Worm (Caenorhabditis elegans) whole organism, mixed stage, embryonic: Measurements from ENCODE around the gene mrps-18A.

Source experiments
- bed-3 ChIP-seq: fragments of 200-800 bp; sonication (Bioruptor generic); optimal IDR thresholded peaks from 3 replicates; lab custom pipeline; 2018; ENCODE audit warnings: mild to moderate bottlenecking, missing genetic modification characterization, moderate library complexity, missing compliant biosample characterization
- blmp-1 ChIP-seq: fragments of 150-350 bp; optimal IDR thresholded peaks from 2 replicates; lab custom pipeline; 2014; ENCODE audit warnings: missing biosample characterization, missing genetic modification characterization
- ceh-39 ChIP-seq: fragments of 150-350 bp; optimal IDR thresholded peaks from 2 replicates; lab custom pipeline; 2014; ENCODE audit warnings: missing biosample characterization, missing genetic modification characterization
- ceh-43 ChIP-seq: fragments of 200-800 bp; sonication (Bioruptor generic); optimal IDR thresholded peaks from 2 replicates; lab custom pipeline; 2018; ENCODE audit warnings: mild to moderate bottlenecking, missing genetic modification characterization, moderate library complexity, missing compliant biosample characterization
- ces-1 ChIP-seq: fragments of 150-350 bp; optimal IDR thresholded peaks from 2 replicates; lab custom pipeline; 2014; ENCODE audit warnings: missing biosample characterization, missing genetic modification reagents, missing genetic modification characterization
- cnd-1 ChIP-seq: fragments of 200-800 bp; sonication (Bioruptor generic); optimal IDR thresholded peaks from 2 replicates; lab custom pipeline; 2018; ENCODE audit warnings: mild to moderate bottlenecking, missing genetic modification characterization, missing compliant biosample characterization
- drap-1 ChIP-seq: fragments of 200-800 bp; sonication (Bioruptor generic); optimal IDR thresholded peaks from 3 replicates; lab custom pipeline; 2018; ENCODE audit warnings: mild to moderate bottlenecking, missing genetic modification characterization, missing compliant biosample characterization
- elt-1 ChIP-seq: sonication (generic microtip); optimal IDR thresholded peaks from 2 replicates; lab custom pipeline; 2017; ENCODE audit warnings: missing genetic modification characterization, mild to moderate bottlenecking, missing compliant biosample characterization, antibody characterized with exemption, moderate library complexity, borderline replicate concordance; ENCODE audit not compliant: insufficient read depth
- elt-3 ChIP-seq: fragments of 150-350 bp; optimal IDR thresholded peaks from 2 replicates; lab custom pipeline; 2014; ENCODE audit warnings: missing biosample characterization, missing genetic modification characterization
- ham-2 ChIP-seq: fragments of 200-800 bp; sonication (Bioruptor generic); optimal IDR thresholded peaks from 2 replicates; lab custom pipeline; 2018; ENCODE audit warnings: mild to moderate bottlenecking, missing genetic modification characterization, missing compliant biosample characterization
- hlh-1 ChIP-seq: fragments of 150-350 bp; optimal IDR thresholded peaks from 2 replicates; lab custom pipeline; 2014; ENCODE audit warnings: missing biosample characterization, missing genetic modification reagents, missing genetic modification characterization
- lin-13 ChIP-seq: fragments of 150-350 bp; optimal IDR thresholded peaks from 2 replicates; lab custom pipeline; 2014; ENCODE audit warnings: missing biosample characterization, missing genetic modification characterization
- lin-32 ChIP-seq: fragments of 200-800 bp; sonication (Bioruptor generic); optimal IDR thresholded peaks from 2 replicates; lab custom pipeline; 2018; ENCODE audit warnings: mild to moderate bottlenecking, missing genetic modification characterization, missing compliant biosample characterization
- lsy-2 ChIP-seq: fragments of 150-350 bp; optimal IDR thresholded peaks from 2 replicates; lab custom pipeline; 2014; ENCODE audit warnings: missing biosample characterization, missing genetic modification characterization
- mab-5 ChIP-seq: fragments of 150-350 bp; optimal IDR thresholded peaks from 2 replicates; lab custom pipeline; 2014; ENCODE audit warnings: missing biosample characterization, missing genetic modification characterization
- mep-1 ChIP-seq: fragments of 150-350 bp; optimal IDR thresholded peaks from 2 replicates; lab custom pipeline; 2017; ENCODE audit warnings: missing biosample characterization, missing genetic modification reagents, missing genetic modification characterization, inconsistent platforms
- mls-2 ChIP-seq: sonication (generic microtip); optimal IDR thresholded peaks from 2 replicates; lab custom pipeline; 2016; ENCODE audit warnings: mild to moderate bottlenecking, missing genetic modification characterization, moderate library complexity, missing compliant biosample characterization
- nhr-12 ChIP-seq: fragments of 150-350 bp; optimal IDR thresholded peaks from 2 replicates; lab custom pipeline; 2014; ENCODE audit warnings: missing biosample characterization, missing genetic modification characterization
- nhr-2 ChIP-seq: fragments of 150-350 bp; optimal IDR thresholded peaks from 2 replicates; lab custom pipeline; 2014; ENCODE audit warnings: missing biosample characterization, missing genetic modification characterization
- nhr-237 ChIP-seq: fragments of 150-350 bp; optimal IDR thresholded peaks from 2 replicates; lab custom pipeline; 2014; ENCODE audit warnings: missing biosample characterization, missing genetic modification characterization
- nhr-28 ChIP-seq: fragments of 150-350 bp; optimal IDR thresholded peaks from 2 replicates; lab custom pipeline; 2014; ENCODE audit warnings: missing biosample characterization, missing genetic modification characterization
- nhr-76 ChIP-seq: sonication (generic microtip); optimal IDR thresholded peaks from 2 replicates; lab custom pipeline; 2017; ENCODE audit warnings: missing biosample characterization, missing genetic modification characterization
- pha-4 ChIP-seq: fragments of 150-350 bp; optimal IDR thresholded peaks from 2 replicates; lab custom pipeline; 2018; ENCODE audit warnings: missing biosample characterization, missing genetic modification reagents, missing genetic modification characterization
- snpc-4 ChIP-seq: fragments of 150-350 bp; optimal IDR thresholded peaks from 2 replicates; lab custom pipeline; 2014; ENCODE audit warnings: missing biosample characterization, missing genetic modification characterization
- sptf-1 ChIP-seq: sonication (generic microtip); optimal IDR thresholded peaks from 2 replicates; lab custom pipeline; 2017; ENCODE audit warnings: mild to moderate bottlenecking, missing genetic modification characterization, moderate library complexity, missing compliant biosample characterization
- tbx-8 ChIP-seq: fragments of 200-800 bp; sonication (Bioruptor generic); optimal IDR thresholded peaks from 2 replicates; lab custom pipeline; 2018; ENCODE audit warnings: mild to moderate bottlenecking, missing genetic modification characterization, moderate library complexity, missing compliant biosample characterization
- unc-120 ChIP-seq: sonication (generic microtip); optimal IDR thresholded peaks from 2 replicates; lab custom pipeline; 2017; ENCODE audit warnings: missing genetic modification characterization, missing compliant biosample characterization; ENCODE audit not compliant: poor library complexity, severe bottlenecking
- unc-39 ChIP-seq: fragments of 150-350 bp; optimal IDR thresholded peaks from 2 replicates; lab custom pipeline; 2014; ENCODE audit warnings: missing biosample characterization, missing genetic modification characterization
- unc-62 ChIP-seq: fragments of 150-350 bp; optimal IDR thresholded peaks from 2 replicates; lab custom pipeline; 2014; ENCODE audit warnings: missing biosample characterization, missing genetic modification reagents, missing genetic modification characterization
- zip-8 ChIP-seq: fragments of 150-350 bp; optimal IDR thresholded peaks from 2 replicates; lab custom pipeline; 2014; ENCODE audit warnings: missing biosample characterization, missing genetic modification characterization
- ztf-11 ChIP-seq: fragments of 150-350 bp; optimal IDR thresholded peaks from 2 replicates; lab custom pipeline; 2014; ENCODE audit warnings: missing biosample characterization, missing genetic modification characterization

Gene mrps-18A

ce11 chrIII:8370188-8370587 is 38.5 kb upstream of the mrps-18A start:
- TF ChIP-seq mls-2 (no peak), nhr-12 (no peak), lin-13 (no peak), ceh-43 (GFP tag; lab: Kevin White, UChicago) (no peak), ztf-11 (tag; lab: Kevin White, UChicago) (no peak), lin-32 (no peak), lsy-2 (tag; lab: Kevin White, UChicago) (no peak), ham-2 (GFP tag; lab: Kevin White, UChicago) (no peak), unc-62 (GFP tag; lab: Kevin White, UChicago) (no peak), unc-39 (tag; lab: Kevin White, UChicago) (no peak), mab-5 (tag; lab: Kevin White, UChicago) (no peak), snpc-4 (tag; lab: Kevin White, UChicago) (no peak)

ce11 chrIII:8369172-8369571 is 37.5 kb upstream of the mrps-18A start:
- TF ChIP-seq blmp-1 (tag; lab: Kevin White, UChicago) (no peak), unc-62 (GFP tag; lab: Kevin White, UChicago) (no peak), mab-5 (tag; lab: Kevin White, UChicago) (no peak), zip-8 (tag; lab: Kevin White, UChicago) (peak; percentile 92)

- no peak for TF ChIP-seq nhr-237 (tag; lab: Kevin White, UChicago)
- TF ChIP-seq zip-8 (tag; lab: Kevin White, UChicago), result no peak
- TF ChIP-seq tbx-8 (GFP tag; lab: Kevin White, UChicago), result no peak
- no peak for TF ChIP-seq bed-3 (GFP tag; lab: Kevin White, UChicago)
- no peak for TF ChIP-seq unc-62 (GFP tag; lab: Kevin White, UChicago)
- TF ChIP-seq ham-2 (GFP tag; lab: Kevin White, UChicago), result no peak
- no peak for TF ChIP-seq elt-3 (tag; lab: Kevin White, UChicago)
- no peak for TF ChIP-seq snpc-4 (tag; lab: Kevin White, UChicago)
- TF ChIP-seq cnd-1 (tag; lab: Kevin White, UChicago), result no peak
- no peak for TF ChIP-seq mep-1
- no peak for TF ChIP-seq mls-2
Observed at ce11 chrIII:8368619-8369018, 36.9 kb upstream of the mrps-18A start, which contains the start of gene R05D3.9. TSS of gene R05D3.9 (minus strand) at chrIII:8368719.

ce11 chrIII:8363253-8364061 is 31.7 kb upstream of the mrps-18A start, which contains the start of gene R05D3.3:
TSS of gene R05D3.3 (plus strand) at chrIII:8364011.
- TF ChIP-seq lin-32 (no peak), ceh-43 (GFP tag; lab: Kevin White, UChicago) (no peak), cnd-1 (tag; lab: Kevin White, UChicago) (no peak), unc-62 (GFP tag; lab: Kevin White, UChicago) (no peak), ceh-39 (no peak), nhr-2 (no peak), bed-3 (GFP tag; lab: Kevin White, UChicago) (no peak), nhr-76 (no peak), nhr-28 (tag; lab: Kevin White, UChicago) (no peak)

ce11 chrIII:8358213-8358672 is 26.5 kb upstream of the mrps-18A start, which contains the start of the genes R05D3.8 and rfp-1:
TSS of gene R05D3.8 (minus strand) at chrIII:8358327.
TSS of gene rfp-1 (plus strand) at chrIII:8358622.
- TF ChIP-seq blmp-1 (tag; lab: Kevin White, UChicago) (no peak), nhr-12 (peak; percentile 11), ces-1 (peak; percentile 65), hlh-1 (peak; percentile 43), lsy-2 (tag; lab: Kevin White, UChicago) (peak; percentile 96), pha-4 (tag; lab: Kevin White, UChicago) (peak; percentile 51), nhr-237 (tag; lab: Kevin White, UChicago) (peak; percentile 75), mep-1 (peak; percentile 83), nhr-28 (tag; lab: Kevin White, UChicago) (peak; percentile 13), unc-120 (tag; lab: Kevin White, UChicago) (peak; percentile 50), mls-2 (no peak), lin-13 (no peak), snpc-4 (tag; lab: Kevin White, UChicago) (no peak), ztf-11 (tag; lab: Kevin White, UChicago) (no peak), sptf-1 (no peak), nhr-2 (peak; percentile 23), elt-1 (tag; lab: Kevin White, UChicago) (no peak), unc-62 (GFP tag; lab: Kevin White, UChicago) (peak; percentile 51), ceh-39 (peak; percentile 59), tbx-8 (GFP tag; lab: Kevin White, UChicago) (no peak), drap-1 (GFP tag; lab: Kevin White, UChicago) (no peak)
